Fruit fly (Drosophila melanogaster): ENCODE measurements around the gene CG42446.
A peak's percentile ranks its signal among the peaks of the same experiment; 100 is the strongest.

CG42446 gene

DNA sequence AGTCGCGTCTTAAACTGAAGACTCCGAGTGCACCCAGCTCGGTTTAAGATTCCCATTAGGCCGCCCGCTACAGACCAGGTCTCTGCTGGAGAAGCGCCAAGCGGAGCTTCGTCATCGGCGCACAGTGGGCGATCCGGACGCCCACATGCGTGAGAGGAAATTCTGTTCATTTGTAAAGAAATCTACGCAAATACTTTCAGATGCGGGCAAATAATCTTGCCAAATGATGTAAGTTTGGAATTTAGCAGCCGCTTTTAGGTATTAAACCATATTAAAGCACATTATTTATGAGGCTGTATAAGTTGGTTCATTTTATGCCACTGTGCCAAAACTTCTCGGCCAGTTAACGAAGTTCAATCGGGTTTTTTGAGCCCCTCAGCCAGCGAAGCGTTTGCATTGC, 8.4 kb upstream of the CG42446 start, which contains the start of gene js (continued):
- TF ChIP-seq OdsH (GFP tag; optimal IDR thresholded peaks at IDR 0.05) = peak; percentile 75
- TF ChIP-seq acj6 (GFP tag; optimal IDR thresholded peaks at IDR 0.05) = peak; percentile 61
- TF ChIP-seq CG10669 (GFP tag; optimal IDR thresholded peaks at IDR 0.05) = no peak
- TF ChIP-seq Ets96B (tag; optimal IDR thresholded peaks at IDR 0.05) = no peak
- no peak for TF ChIP-seq Blimp-1 (GFP tag; optimal IDR thresholded peaks at IDR 0.05)
- TF ChIP-seq Hr38 (GFP tag; optimal IDR thresholded peaks at IDR 0.05) = no peak
- TF ChIP-seq Ets21C (GFP tag; optimal IDR thresholded peaks at IDR 0.05) = no peak
- peak; percentile 18 for TF ChIP-seq Sox15 (GFP tag; optimal IDR thresholded peaks at IDR 0.05)
- peak; percentile 53 for TF ChIP-seq Met (GFP tag; optimal IDR thresholded peaks at IDR 0.05)
- peak; percentile 53 for TF ChIP-seq Hr39 (GFP tag; optimal IDR thresholded peaks at IDR 0.05)
- TF ChIP-seq spab (GFP tag; optimal IDR thresholded peaks at IDR 0.05) = no peak
- no peak for TF ChIP-seq CG6854 (GFP tag; optimal IDR thresholded peaks at IDR 0.05)
- no peak for TF ChIP-seq CG6792 (GFP tag; optimal IDR thresholded peaks at IDR 0.05)

DNA sequence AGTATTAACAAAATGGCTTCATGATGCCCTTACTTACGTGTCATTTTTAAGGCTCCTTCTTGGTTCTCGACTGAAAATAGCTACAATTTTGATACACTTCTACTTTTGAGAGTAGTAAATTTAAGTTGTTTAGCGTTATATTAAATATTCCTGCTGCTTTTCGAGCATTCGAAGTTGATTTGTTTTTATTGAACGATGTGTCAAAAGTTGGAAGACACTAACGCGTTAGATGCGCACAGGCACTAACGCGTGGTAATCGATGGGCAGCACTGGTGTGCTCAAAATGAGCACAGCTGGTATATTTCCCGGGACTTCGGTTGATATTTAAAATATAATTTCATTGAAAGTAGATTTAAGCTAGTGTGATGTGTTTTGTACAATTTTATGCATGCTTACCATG, 810 bp downstream of the CG42446 start, which contains the start of gene CG17931:
CG17931 (minus strand) TSS at position 369 of the 400 bp plus-strand sequence.
- TF ChIP-seq achi (GFP tag; optimal IDR thresholded peaks at IDR 0.05) (peak; percentile 98), dsx (GFP tag; optimal IDR thresholded peaks at IDR 0.05; ENCODE audit: poor library complexity, severe bottlenecking) (peak; percentile 74), Lpt (GFP tag; optimal IDR thresholded peaks at IDR 0.05) (no peak), CG6808 (GFP tag; optimal IDR thresholded peaks at IDR 0.05) (peak; percentile 100), CG31627 (GFP tag; optimal IDR thresholded peaks at IDR 0.05) (no peak), CG11762 (GFP tag; optimal IDR thresholded peaks at IDR 0.05; ENCODE audit: insufficient read depth) (no peak), CG6276 (GFP tag; optimal IDR thresholded peaks at IDR 0.05) (no peak), CG1621 (tag; optimal IDR thresholded peaks at IDR 0.05) (no peak), fkh (GFP tag; optimal IDR thresholded peaks at IDR 0.05) (no peak), CG10631 (GFP tag; optimal IDR thresholded peaks at IDR 0.05) (no peak), CG9139 (GFP tag; optimal IDR thresholded peaks at IDR 0.05) (no peak), esn (GFP tag; optimal IDR thresholded peaks at IDR 0.05) (no peak), CG8632 (GFP tag; optimal IDR thresholded peaks at IDR 0.05) (no peak)

DNA sequence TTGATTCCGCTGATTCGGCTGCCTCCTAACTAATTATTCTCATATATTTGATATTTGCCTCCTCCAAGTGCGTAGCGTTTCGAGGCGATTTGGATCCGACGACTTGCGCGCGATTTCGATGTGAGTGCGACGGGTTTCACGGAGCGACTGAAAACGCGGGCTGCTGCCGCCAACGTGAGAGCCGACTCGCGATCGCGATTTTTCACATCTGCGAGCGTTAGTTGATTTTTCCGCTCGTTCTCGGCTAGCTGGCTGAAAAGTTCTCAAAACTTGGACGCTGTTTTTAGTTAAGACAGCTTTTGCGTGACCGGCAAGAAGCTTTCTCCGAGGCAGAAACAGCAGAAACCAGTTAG, 3.1 kb downstream of the CG42446 start, which contains the start of gene CG10311:
CG10311 (minus strand) TSS at position 153 of the 353 bp plus-strand sequence.
- peak; percentile 24; the same call in 1 of the 3 replicates for TF ChIP-seq eg (GFP tag; IDR thresholded peaks at IDR 0.05)
- TF ChIP-seq CG6854 (GFP tag; optimal IDR thresholded peaks at IDR 0.05) = peak; percentile 73
- TF ChIP-seq CG6163 (GFP tag; IDR thresholded peaks at IDR 0.05) = 0 out of 3 replicates have a peak, but pooled peaks have one; percentile 15
- no peak for TF ChIP-seq ss (GFP tag; optimal IDR thresholded peaks at IDR 0.05)
- TF ChIP-seq CG15336 (GFP tag; IDR thresholded peaks at IDR 0.05) = no peak
- no peak for TF ChIP-seq pdm3 (GFP tag; optimal IDR thresholded peaks at IDR 0.05)
- no peak for TF ChIP-seq CG1621 (tag; optimal IDR thresholded peaks at IDR 0.05)
- TF ChIP-seq vri (GFP tag; optimal IDR thresholded peaks at IDR 0.05) = no peak
- no peak for TF ChIP-seq Smox (GFP tag; optimal IDR thresholded peaks at IDR 0.05)
- peak; percentile 33 for TF ChIP-seq CG16779 (tag; optimal IDR thresholded peaks at IDR 0.05)

DNA sequence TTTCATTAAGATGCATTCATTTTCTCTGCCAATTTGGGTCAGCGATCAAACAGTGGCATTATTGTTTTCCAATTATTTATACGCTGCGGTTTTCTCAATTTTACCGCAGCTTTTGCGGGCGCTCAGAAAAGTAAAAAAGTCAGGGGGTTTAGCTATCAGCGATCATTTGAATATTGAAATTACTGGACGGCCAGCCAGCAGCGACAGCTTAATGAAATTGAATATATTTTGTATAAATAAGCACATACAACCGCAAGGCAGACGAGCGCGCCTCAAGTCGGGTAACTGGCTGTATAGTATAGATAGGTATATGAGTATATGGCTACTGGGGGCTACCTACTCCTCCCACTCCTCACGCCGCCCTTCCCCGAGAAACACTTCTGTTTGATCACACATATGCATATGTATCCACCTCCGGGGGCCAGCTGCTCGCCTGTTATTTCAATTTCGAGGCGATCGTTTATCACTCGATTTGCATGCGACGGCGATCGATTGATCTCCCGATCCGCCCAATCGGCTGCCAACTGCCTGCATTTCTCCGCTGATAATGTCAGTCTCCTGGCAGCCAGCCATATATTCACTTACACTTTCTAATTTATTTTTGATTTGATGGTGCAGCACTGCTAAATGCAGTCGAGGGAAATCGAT, 3.6 kb downstream of the CG42446 start:
- TF ChIP-seq CG1621 (tag; optimal IDR thresholded peaks at IDR 0.05) = no peak
- no peak for TF ChIP-seq fd59A (GFP tag; optimal IDR thresholded peaks at IDR 0.05)
- TF ChIP-seq Sox15 (GFP tag; optimal IDR thresholded peaks at IDR 0.05) = no peak
- TF ChIP-seq vri (GFP tag; optimal IDR thresholded peaks at IDR 0.05) = no peak
- peak; percentile 94 for TF ChIP-seq svp (GFP tag)
- peak; percentile 1 for TF ChIP-seq Eip78C (GFP tag)
- no peak for TF ChIP-seq Ets96B (tag; optimal IDR thresholded peaks at IDR 0.05)
- TF ChIP-seq Gug (GFP tag; IDR thresholded peaks at IDR 0.05) = no peak
- TF ChIP-seq Sox102F (GFP tag; optimal IDR thresholded peaks at IDR 0.05) = no peak
- peak in 1 of 2 experiments; percentile 23 for TF ChIP-seq salr (GFP tag; optimal IDR thresholded peaks at IDR 0.05)
- no peak for TF ChIP-seq Smox (GFP tag; optimal IDR thresholded peaks at IDR 0.05)
- TF ChIP-seq Eip93F (GFP tag; optimal IDR thresholded peaks at IDR 0.05) = no peak
- no peak for TF ChIP-seq CG6792 (GFP tag; optimal IDR thresholded peaks at IDR 0.05)
- peak; percentile 9 for TF ChIP-seq net (GFP tag; optimal IDR thresholded peaks at IDR 0.05)
- no peak for TF ChIP-seq pdm3 (GFP tag; optimal IDR thresholded peaks at IDR 0.05)
- no peak for TF ChIP-seq CG10669 (GFP tag; optimal IDR thresholded peaks at IDR 0.05)
- TF ChIP-seq topi (GFP tag; optimal IDR thresholded peaks at IDR 0.05) = no peak
- no peak for TF ChIP-seq Hr39 (GFP tag; optimal IDR thresholded peaks at IDR 0.05)
- TF ChIP-seq fkh (GFP tag; optimal IDR thresholded peaks at IDR 0.05) = no peak
- no peak for TF ChIP-seq CG11762 (GFP tag; optimal IDR thresholded peaks at IDR 0.05; ENCODE audit: insufficient read depth)
- no peak for TF ChIP-seq Lpt (GFP tag; optimal IDR thresholded peaks at IDR 0.05)
- TF ChIP-seq ss (GFP tag; optimal IDR thresholded peaks at IDR 0.05) = no peak
- no peak for TF ChIP-seq esn (GFP tag; optimal IDR thresholded peaks at IDR 0.05)
- no peak for TF ChIP-seq dac (GFP tag; optimal IDR thresholded peaks at IDR 0.05)
